Worm (Caenorhabditis elegans) whole organism, L1 larva: ENCODE data around the gene rips-1.

Experiments
- C16A3.4 ChIP-seq: fragments of 150-350 bp; optimal IDR thresholded peaks from 2 replicates; lab custom pipeline; 2014; ENCODE audit warnings: missing biosample characterization, missing genetic modification characterization
- alr-1 ChIP-seq: fragments of 200-800 bp; sonication (Bioruptor generic); optimal IDR thresholded peaks from 2 replicates; lab custom pipeline; 2018; ENCODE audit warnings: borderline replicate concordance, mild to moderate bottlenecking, missing genetic modification characterization, missing compliant biosample characterization
- aly-2 ChIP-seq: fragments of 150-350 bp; optimal IDR thresholded peaks from 2 replicates; lab custom pipeline; 2014; ENCODE audit warnings: missing biosample characterization, missing genetic modification characterization
- ceh-82 ChIP-seq, 3 experiments: fragments of 150-350 bp in 1 of 3; sonication (generic microtip) in 2 of 3; optimal IDR thresholded peaks; 2 replicates each; lab custom pipeline; 2014 to 2017; ENCODE audit warnings: missing biosample characterization in 3 of 3, missing genetic modification characterization in 3 of 3
- ceh-88 ChIP-seq: fragments of 200-800 bp; sonication (Bioruptor generic); IDR thresholded peaks from 2 replicates; pipeline ENCODE4 v1.3.6; 2022; ENCODE audit warnings: missing genetic modification characterization, missing compliant biosample characterization
- ces-1 ChIP-seq: fragments of 150-350 bp; optimal IDR thresholded peaks from 2 replicates; lab custom pipeline; 2014; ENCODE audit warnings: missing biosample characterization, missing genetic modification reagents, missing genetic modification characterization
- dpl-1 ChIP-seq, 3 experiments: fragments of 150-350 bp in 2 of 3; sonication (generic microtip) in 1 of 3; optimal IDR thresholded peaks; 2 replicates each; lab custom pipeline; 2014 to 2017; ENCODE audit warnings: missing biosample characterization in 3 of 3, missing genetic modification characterization in 3 of 3, missing genetic modification reagents in 3 of 3
- dsc-1 ChIP-seq: sonication (generic microtip); optimal IDR thresholded peaks from 2 replicates; lab custom pipeline; 2016; ENCODE audit warnings: mild to moderate bottlenecking, missing genetic modification characterization, missing compliant biosample characterization
- efl-1 ChIP-seq, 4 experiments: fragments of 150-350 bp; optimal IDR thresholded peaks in 3 of 4; peaks in 1 of 4; 1 replicate in 1 of 4; 2 replicates in 3 of 4; lab custom pipeline; 2014; ENCODE audit warnings: missing biosample characterization in 2 of 4, missing genetic modification characterization in 2 of 4, missing genetic modification reagents in 2 of 4
- efl-3 ChIP-seq: fragments of 200-800 bp; sonication (Bioruptor generic); optimal IDR thresholded peaks from 2 replicates; lab custom pipeline; 2018; ENCODE audit warnings: mild to moderate bottlenecking, missing genetic modification characterization, missing compliant biosample characterization
- fkh-8 ChIP-seq: sonication (generic microtip); optimal IDR thresholded peaks from 2 replicates; lab custom pipeline; 2016; ENCODE audit warnings: mild to moderate bottlenecking, missing genetic modification characterization, missing compliant biosample characterization
- hlh-17 ChIP-seq: fragments of 200-800 bp; sonication (Bioruptor generic); optimal IDR thresholded peaks from 2 replicates; lab custom pipeline; 2018; ENCODE audit warnings: missing genetic modification characterization, mild to moderate bottlenecking, missing compliant biosample characterization, moderate library complexity, borderline replicate concordance
- hpl-2 ChIP-seq: fragments of 150-350 bp; optimal IDR thresholded peaks from 2 replicates; lab custom pipeline; 2014; ENCODE audit warnings: missing biosample characterization, missing genetic modification reagents, missing genetic modification characterization
- isw-1 ChIP-seq: fragments of 200-800 bp; sonication (Bioruptor generic); IDR thresholded peaks from 2 replicates; pipeline ENCODE4 v1.3.6; 2022; ENCODE audit warnings: missing genetic modification characterization, missing compliant biosample characterization
- jun-1 ChIP-seq: fragments of 150-350 bp; optimal IDR thresholded peaks from 2 replicates; lab custom pipeline; 2014; ENCODE audit warnings: missing biosample characterization, missing genetic modification reagents, missing genetic modification characterization
- lin-14 ChIP-seq: fragments of 200-800 bp; sonication (Bioruptor generic); optimal IDR thresholded peaks from 2 replicates; lab custom pipeline; 2018; ENCODE audit warnings: mild to moderate bottlenecking, missing genetic modification characterization, moderate library complexity, missing compliant biosample characterization
- lin-15B ChIP-seq: fragments of 150-350 bp; sonication (generic microtip); optimal IDR thresholded peaks from 3 replicates; lab custom pipeline; 2014; ENCODE audit warnings: missing biosample characterization, missing genetic modification characterization
- lin-35 ChIP-seq, 2 experiments: fragments of 150-350 bp; optimal IDR thresholded peaks; 2 replicates each; lab custom pipeline; 2014; ENCODE audit warnings: missing biosample characterization in 2 of 2, missing genetic modification characterization in 2 of 2, missing genetic modification reagents in 2 of 2
- lir-3 ChIP-seq: sonication (generic microtip); optimal IDR thresholded peaks from 2 replicates; lab custom pipeline; 2016; ENCODE audit warnings: mild to moderate bottlenecking, missing genetic modification characterization, moderate library complexity, missing compliant biosample characterization; ENCODE audit not compliant: poor library complexity
- mep-1 ChIP-seq: fragments of 150-350 bp; optimal IDR thresholded peaks from 2 replicates; lab custom pipeline; 2014; ENCODE audit warnings: missing biosample characterization, missing genetic modification characterization
- nhr-11 ChIP-seq: fragments of 150-350 bp; optimal IDR thresholded peaks from 2 replicates; lab custom pipeline; 2014; ENCODE audit warnings: missing biosample characterization, missing genetic modification characterization
- nhr-19 ChIP-seq: fragments of 200-800 bp; sonication (Bioruptor generic); conservative IDR thresholded peaks from 2 replicates; pipeline ENCODE4 v1.3.6; 2022; ENCODE audit warnings: missing genetic modification characterization, missing compliant biosample characterization
- nhr-20 ChIP-seq: sonication (generic microtip); optimal IDR thresholded peaks from 2 replicates; lab custom pipeline; 2016; ENCODE audit warnings: mild to moderate bottlenecking, missing genetic modification characterization, missing compliant biosample characterization
- nhr-237 ChIP-seq: fragments of 150-350 bp; optimal IDR thresholded peaks from 2 replicates; lab custom pipeline; 2014; ENCODE audit warnings: missing biosample characterization, missing genetic modification characterization
- nhr-71 ChIP-seq: sonication (generic microtip); optimal IDR thresholded peaks from 2 replicates; lab custom pipeline; 2016; ENCODE audit warnings: mild to moderate bottlenecking, missing genetic modification characterization, moderate library complexity, missing compliant biosample characterization
- nhr-85 ChIP-seq: sonication (generic microtip); peaks from one replicate; lab custom pipeline; 2016; ENCODE audit warnings: missing genetic modification characterization, inconsistent platforms, missing compliant biosample characterization
- rnt-1 ChIP-seq: sonication (generic microtip); optimal IDR thresholded peaks from 2 replicates; lab custom pipeline; 2016; ENCODE audit warnings: mild to moderate bottlenecking, missing genetic modification characterization, moderate library complexity, missing compliant biosample characterization
- skn-1 ChIP-seq: fragments of 150-350 bp; optimal IDR thresholded peaks from 2 replicates; lab custom pipeline; 2014; ENCODE audit warnings: missing biosample characterization, missing genetic modification characterization
- snpc-4 ChIP-seq: fragments of 150-350 bp; optimal IDR thresholded peaks from 2 replicates; lab custom pipeline; 2014; ENCODE audit warnings: missing biosample characterization, missing genetic modification characterization
- tbx-2 ChIP-seq: sonication (generic microtip); optimal IDR thresholded peaks from 2 replicates; lab custom pipeline; 2016; ENCODE audit warnings: missing genetic modification characterization, missing compliant biosample characterization
- tlp-1 ChIP-seq: fragments of 150-350 bp; optimal IDR thresholded peaks from 2 replicates; lab custom pipeline; 2014; ENCODE audit warnings: missing biosample characterization, missing genetic modification characterization
- unc-62 ChIP-seq: fragments of 150-350 bp; optimal IDR thresholded peaks from 2 replicates; lab custom pipeline; 2014; ENCODE audit warnings: missing biosample characterization, missing genetic modification reagents, missing genetic modification characterization
- unc-86 ChIP-seq: sonication (generic microtip); optimal IDR thresholded peaks from 2 replicates; lab custom pipeline; 2016; ENCODE audit warnings: missing genetic modification characterization, missing compliant biosample characterization
- xbp-1 ChIP-seq: sonication (generic microtip); optimal IDR thresholded peaks from 2 replicates; lab custom pipeline; 2016; ENCODE audit warnings: missing genetic modification characterization, missing compliant biosample characterization
- zip-4 ChIP-seq: fragments of 200-800 bp; sonication (Bioruptor generic); optimal IDR thresholded peaks from 2 replicates; lab custom pipeline; 2018; ENCODE audit warnings: mild to moderate bottlenecking, missing genetic modification characterization, moderate library complexity, missing compliant biosample characterization
- ztf-4 ChIP-seq: fragments of 150-350 bp; optimal IDR thresholded peaks from 2 replicates; lab custom pipeline; 2014; ENCODE audit warnings: missing biosample characterization, missing genetic modification characterization

Gene rips-1

ce11 chrV:3800378-3800777 lies 28.6 kb downstream of the rips-1 start, which contains the start of gene srt-30:
Gene srt-30 (minus strand): TSS chrV:3800478.
- TF ChIP-seq ces-1 (GFP tag; lab: Kevin White, UChicago) (no peak), unc-62 (no peak), nhr-85 (tag; lab: Kevin White, UChicago) (no peak), ztf-4 (tag; lab: Kevin White, UChicago) (no peak), unc-86 (no peak), nhr-71 (tag; lab: Kevin White, UChicago) (no peak), efl-3 (GFP tag; lab: Kevin White, UChicago) (no peak), tlp-1 (no peak), nhr-20 (tag; lab: Kevin White, UChicago) (no peak), aly-2 (tag; lab: Kevin White, UChicago) (no peak), lin-15B (no peak), ceh-88 (GFP tag; lab: Robert Waterston, UW) (no peak), tbx-2 (tag; lab: Kevin White, UChicago) (no peak), nhr-237 (no peak)

ce11 chrV:3801787-3802417 lies 30.1 kb downstream of the rips-1 start:
- TF ChIP-seq efl-1 (optimal IDR thresholded peaks at IDR 0.05; lab: Kevin White, UChicago) (no peak), efl-1 (GFP tag; optimal IDR thresholded peaks at IDR 0.05 in 1 of 2; lab: Kevin White, UChicago) (peak in 1 of 2 experiments; percentile 24), alr-1 (tag; lab: Kevin White, UChicago) (no peak)

DNA sequence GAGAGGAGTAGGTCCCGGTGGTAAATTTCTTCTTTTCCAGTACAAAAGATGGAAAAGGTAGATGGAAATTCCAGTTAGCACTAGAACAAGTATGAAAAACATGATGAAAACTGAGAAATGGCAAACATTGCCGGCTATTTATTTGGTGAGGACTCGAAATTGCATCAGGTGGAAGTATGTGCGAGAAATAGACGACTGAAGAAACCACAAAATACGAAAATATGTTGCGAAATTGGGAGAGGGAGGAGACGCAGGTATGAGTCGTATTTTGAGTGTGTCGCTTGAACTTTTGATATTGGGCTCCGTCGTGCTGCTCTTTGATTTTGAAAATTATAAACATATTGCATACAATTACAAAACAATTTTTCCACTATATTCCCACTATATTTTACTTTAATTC lies 31.5 kb downstream of the rips-1 start, which contains the start of gene cyp-33C8:
cyp-33C8 (minus strand) TSS at position 200 of the 400 bp plus-strand sequence.
- TF ChIP-seq dsc-1 (tag; lab: Kevin White, UChicago): no peak
- peak; percentile 89 for TF ChIP-seq rnt-1 (tag; lab: Kevin White, UChicago)
- peak; percentile 33 for TF ChIP-seq hpl-2 (GFP tag; lab: Kevin White, UChicago)
- peak; percentile 73 for TF ChIP-seq skn-1 (tag; lab: Kevin White, UChicago)
- TF ChIP-seq efl-1 (optimal IDR thresholded peaks at IDR 0.05; lab: Kevin White, UChicago): peak; percentile 36 to 62
- TF ChIP-seq efl-1 (GFP tag; optimal IDR thresholded peaks at IDR 0.05 in 1 of 2; lab: Kevin White, UChicago): peak; percentile 22 to 94
- peak; percentile 67 for TF ChIP-seq nhr-71 (tag; lab: Kevin White, UChicago)
- peak; percentile 53 for TF ChIP-seq nhr-20 (tag; lab: Kevin White, UChicago)
- peak in 2 of 3 experiments; percentile 9 to 21 for TF ChIP-seq dpl-1 (GFP tag; optimal IDR thresholded peaks at IDR 0.05; lab: Kevin White, UChicago)
- TF ChIP-seq fkh-8 (tag; lab: Kevin White, UChicago): peak; percentile 41
- TF ChIP-seq nhr-19 (GFP tag; lab: Robert Waterston, UW): peak; percentile 24; the same call in 1 of the 2 replicates
- TF ChIP-seq zip-4 (GFP tag; lab: Kevin White, UChicago): peak; percentile 59
- peak in 1 of 2 experiments; percentile 43 for TF ChIP-seq lin-35 (GFP tag; optimal IDR thresholded peaks at IDR 0.05; lab: Kevin White, UChicago)
- no peak for TF ChIP-seq hlh-17 (GFP tag; lab: Kevin White, UChicago)
- TF ChIP-seq snpc-4 (tag; lab: Kevin White, UChicago): no peak
- TF ChIP-seq lin-14 (GFP tag; lab: Kevin White, UChicago): peak; percentile 66
- no peak for TF ChIP-seq lir-3 (tag; lab: Kevin White, UChicago)
- no peak for TF ChIP-seq xbp-1
- peak; percentile 22 for TF ChIP-seq C16A3.4 (tag; lab: Kevin White, UChicago)
- TF ChIP-seq ceh-82 (tag; optimal IDR thresholded peaks at IDR 0.05; lab: Kevin White, UChicago): peak in 2 of 3 experiments; percentile 46 to 51
- peak; percentile 57 for TF ChIP-seq jun-1
- TF ChIP-seq mep-1 (tag; lab: Kevin White, UChicago): peak; percentile 11
- 0 out of 2 replicates have a peak, but pooled peaks have one; percentile 6 for TF ChIP-seq isw-1 (GFP tag; lab: Robert Waterston, UW)
- TF ChIP-seq nhr-85 (tag; lab: Kevin White, UChicago): peak; percentile 22
- TF ChIP-seq nhr-11 (tag; lab: Kevin White, UChicago): peak; percentile 47
- TF ChIP-seq, all 84 proteins: peak for 19
